Fruit fly (Drosophila melanogaster): ENCODE measurements around the gene CG12990.

- TF ChIP-seq psq (optimal IDR thresholded peaks at IDR 0.05), result no peak
- TF ChIP-seq Sin3A (optimal IDR thresholded peaks at IDR 0.05), result no peak
- no peak for TF ChIP-seq insv (optimal IDR thresholded peaks at IDR 0.05)
- no peak for TF ChIP-seq h (optimal IDR thresholded peaks at IDR 0.05)
Observed at dm6 chrX:17671788-17672187, at the start of gene CG12990.

Measured in Kc167 (cell line).